Worm (Caenorhabditis elegans): ENCODE data around the gene idpp-11.
A peak's percentile ranks its signal among the peaks of the same experiment; 100 is the strongest.

Gene idpp-11

DNA sequence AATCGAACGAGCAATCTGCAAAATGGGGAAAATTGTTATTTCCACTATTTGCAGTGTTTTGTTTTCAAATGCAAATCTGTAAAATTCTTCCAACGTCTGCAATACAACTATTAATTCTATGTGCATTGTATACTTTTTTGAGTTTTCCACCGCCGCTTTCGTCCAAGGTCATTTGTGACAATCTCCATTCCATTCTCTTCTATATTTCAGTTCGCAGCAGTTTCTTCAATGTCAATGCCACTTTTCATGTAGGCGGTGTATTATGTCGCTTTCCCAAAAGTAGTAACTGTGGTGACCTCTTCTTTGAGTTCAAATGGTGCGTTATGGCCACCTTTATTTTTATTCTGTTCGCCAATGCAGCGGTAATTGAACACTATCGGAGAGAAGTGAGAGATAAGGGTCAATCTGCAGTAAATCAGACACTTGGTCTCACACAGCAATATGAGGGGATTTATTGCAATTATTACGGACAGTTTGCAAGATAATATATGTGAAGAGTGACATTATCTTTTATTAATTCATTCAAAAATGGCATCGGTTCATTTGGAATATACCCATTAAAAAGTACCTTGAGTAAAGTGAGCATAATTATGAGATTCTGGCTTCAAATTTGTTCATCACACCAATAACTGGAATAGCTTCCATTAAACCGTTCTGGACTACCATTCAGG lies 15.6 kb upstream of the idpp-11 start:
- peak; percentile 48 for TF ChIP-seq blmp-1 (tag; optimal IDR thresholded peaks at IDR 0.05)
- peak; percentile 41 for TF ChIP-seq mep-1 (tag; optimal IDR thresholded peaks at IDR 0.05)
- TF ChIP-seq ceh-82 (tag; optimal IDR thresholded peaks at IDR 0.05): no peak
- TF ChIP-seq efl-1 (optimal IDR thresholded peaks at IDR 0.05): no peak
- peak in 1 of 2 experiments; percentile 76 for TF ChIP-seq efl-1 (GFP tag; optimal IDR thresholded peaks at IDR 0.05 in 1 of 2)
- no peak for TF ChIP-seq ces-1 (GFP tag; optimal IDR thresholded peaks at IDR 0.05)
- peak; percentile 63 for TF ChIP-seq nhr-85 (tag)
- TF ChIP-seq lin-14 (GFP tag; optimal IDR thresholded peaks at IDR 0.05): peak; percentile 60

ce11 chrX:7827989-7828388 lies 14.4 kb upstream of the idpp-11 start:
- TF ChIP-seq fkh-4 (tag; optimal IDR thresholded peaks at IDR 0.05; ENCODE audit: borderline replicate concordance) (no peak), ceh-63 (GFP tag; optimal IDR thresholded peaks at IDR 0.05) (no peak), elt-2 (tag; optimal IDR thresholded peaks at IDR 0.05) (no peak), mep-1 (tag; optimal IDR thresholded peaks at IDR 0.05) (no peak), ama-1 (optimal IDR thresholded peaks at IDR 0.05) (no peak), tlp-1 (tag; optimal IDR thresholded peaks at IDR 0.05) (no peak), aha-1 (tag; optimal IDR thresholded peaks at IDR 0.05) (no peak), fos-1 (tag; optimal IDR thresholded peaks at IDR 0.05) (no peak), elt-3 (tag; optimal IDR thresholded peaks at IDR 0.05) (no peak)

DNA sequence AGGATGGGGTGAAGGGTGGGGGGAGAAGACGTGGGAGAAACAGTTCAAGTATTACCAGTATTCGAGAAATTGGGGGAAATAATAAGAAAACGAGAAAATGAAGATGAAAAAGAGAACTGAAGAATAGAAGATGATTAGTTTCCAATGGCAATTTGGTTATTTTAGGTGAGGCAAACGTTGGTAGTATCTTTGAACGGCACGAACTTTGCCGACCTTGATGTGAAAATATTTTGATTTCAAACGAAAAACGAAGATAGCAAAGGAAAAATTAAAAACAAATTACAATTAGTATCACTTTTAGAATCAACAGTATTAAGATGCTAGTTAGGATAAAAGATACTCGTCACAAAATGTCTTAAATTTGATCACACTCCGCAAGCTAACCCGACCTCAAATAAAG lies 8.2 kb upstream of the idpp-11 start, which contains the start of gene sul-3:
TSS of gene sul-3 (minus strand) at position 101 of the 400 bp plus-strand sequence.
- TF ChIP-seq fkh-4 (tag; optimal IDR thresholded peaks at IDR 0.05; ENCODE audit: borderline replicate concordance) (no peak), sox-4 (tag; optimal IDR thresholded peaks at IDR 0.05) (no peak), xbp-1 (tag; optimal IDR thresholded peaks at IDR 0.05) (no peak), pag-3 (tag; optimal IDR thresholded peaks at IDR 0.05; ENCODE audit: borderline replicate concordance, insufficient read depth) (no peak), hlh-4 (tag; optimal IDR thresholded peaks at IDR 0.05) (no peak), F16B12.6 (tag; optimal IDR thresholded peaks at IDR 0.05) (no peak), fos-1 (tag; optimal IDR thresholded peaks at IDR 0.05) (no peak), hpl-2 (GFP tag; optimal IDR thresholded peaks at IDR 0.05) (no peak), C04F5.9 (tag; optimal IDR thresholded peaks at IDR 0.05) (no peak), nhr-90 (tag; optimal IDR thresholded peaks at IDR 0.05; ENCODE audit: poor library complexity) (no peak), grh-1 (GFP tag; IDR thresholded peaks at IDR 0.05) (no peak), vab-15 (tag; optimal IDR thresholded peaks at IDR 0.05) (no peak)

- no peak for TF ChIP-seq zag-1 (tag; optimal IDR thresholded peaks at IDR 0.05)
- no peak for TF ChIP-seq tlp-1 (tag; optimal IDR thresholded peaks at IDR 0.05)
- TF ChIP-seq egl-13 (tag; optimal IDR thresholded peaks at IDR 0.05): no peak
- no peak for TF ChIP-seq nhr-77 (tag; optimal IDR thresholded peaks at IDR 0.05)
- no peak for TF ChIP-seq mab-9 (GFP tag; IDR thresholded peaks at IDR 0.05)
- TF ChIP-seq grh-1 (GFP tag; IDR thresholded peaks at IDR 0.05): no peak
- TF ChIP-seq irx-1 (tag; optimal IDR thresholded peaks at IDR 0.05): no peak
These were observed 3.8 kb upstream of the idpp-11 start, which contains the start of gene nlp-101 for ce11 chrX:7838582-7838981. nlp-101 (plus strand) TSS chrX:7838882.

- TF ChIP-seq aly-2 (tag; optimal IDR thresholded peaks at IDR 0.05) (no peak), swsn-7 (tag; optimal IDR thresholded peaks at IDR 0.05) (no peak), sup-37 (GFP tag; optimal IDR thresholded peaks at IDR 0.05) (no peak), hlh-17 (GFP tag; optimal IDR thresholded peaks at IDR 0.05; ENCODE audit: borderline replicate concordance) (no peak), nhr-71 (tag; optimal IDR thresholded peaks at IDR 0.05) (no peak), nhr-77 (tag; optimal IDR thresholded peaks at IDR 0.05) (no peak), unc-98 (GFP tag; IDR thresholded peaks at IDR 0.05) (no peak), nhr-76 (tag; optimal IDR thresholded peaks at IDR 0.05) (no peak), fkh-10 (GFP tag; optimal IDR thresholded peaks at IDR 0.05) (no peak)
These were observed 2.4 kb upstream of the idpp-11 start for ce11 chrX:7839989-7840388.
